Worm (Caenorhabditis elegans): ENCODE results near the gene clec-232.

Gene clec-232

ce11 chrV:15950903-15951302 lies 25.0 kb upstream of the clec-232 start, which contains the start of gene srw-59:
TSS of gene srw-59 (minus strand) at chrV:15951003.
- TF ChIP-seq lin-15B (tag; optimal IDR thresholded peaks at IDR 0.05) (no peak), skn-1 (tag; optimal IDR thresholded peaks at IDR 0.05) (no peak), R02D3.7 (tag; optimal IDR thresholded peaks at IDR 0.05) (no peak), egl-5 (tag; optimal IDR thresholded peaks at IDR 0.05) (no peak), nfya-1 (tag; optimal IDR thresholded peaks at IDR 0.05; ENCODE audit: insufficient read depth) (no peak), pqm-1 (tag; optimal IDR thresholded peaks at IDR 0.05) (no peak), nhr-77 (tag; optimal IDR thresholded peaks at IDR 0.05) (no peak), nhr-237 (tag; optimal IDR thresholded peaks at IDR 0.05) (no peak), nhr-11 (tag; optimal IDR thresholded peaks at IDR 0.05) (no peak), tbx-2 (tag; optimal IDR thresholded peaks at IDR 0.05) (no peak), lsy-12 (tag; optimal IDR thresholded peaks at IDR 0.05) (no peak), zag-1 (tag; optimal IDR thresholded peaks at IDR 0.05) (no peak), ZK546.5 (tag; optimal IDR thresholded peaks at IDR 0.05) (no peak), fos-1 (tag; optimal IDR thresholded peaks at IDR 0.05) (no peak), elt-3 (tag; optimal IDR thresholded peaks at IDR 0.05) (no peak), snpc-4 (tag; optimal IDR thresholded peaks at IDR 0.05) (no peak), mdl-1 (tag; optimal IDR thresholded peaks at IDR 0.05) (no peak), elt-2 (tag; optimal IDR thresholded peaks at IDR 0.05) (no peak)

- TF ChIP-seq elt-2 (tag; optimal IDR thresholded peaks at IDR 0.05) (no peak), lin-39 (tag; optimal IDR thresholded peaks at IDR 0.05) (no peak), eor-1 (tag; optimal IDR thresholded peaks at IDR 0.05) (no peak), nhr-43 (tag; optimal IDR thresholded peaks at IDR 0.05; ENCODE audit: poor library complexity, severe bottlenecking) (no peak), nhr-237 (tag; optimal IDR thresholded peaks at IDR 0.05) (no peak), daf-12 (tag; optimal IDR thresholded peaks at IDR 0.05) (no peak), pqm-1 (tag; optimal IDR thresholded peaks at IDR 0.05) (no peak), pha-4 (tag; optimal IDR thresholded peaks at IDR 0.05) (no peak)
These were observed 23.2 kb upstream of the clec-232 start, which contains the start of gene srw-56 for ce11 chrV:15952762-15953161. TSS of gene srw-56 (minus strand) at chrV:15952862.

- TF ChIP-seq jun-1 (tag; optimal IDR thresholded peaks at IDR 0.05) = no peak
- no peak for TF ChIP-seq fkh-2 (tag; optimal IDR thresholded peaks at IDR 0.05)
- no peak for TF ChIP-seq sea-2 (GFP tag; optimal IDR thresholded peaks at IDR 0.05)
- TF ChIP-seq lin-39 (tag; optimal IDR thresholded peaks at IDR 0.05) = no peak
- TF ChIP-seq R02D3.7 (tag; optimal IDR thresholded peaks at IDR 0.05) = no peak
- TF ChIP-seq daf-12 (tag; optimal IDR thresholded peaks at IDR 0.05) = no peak
- no peak for TF ChIP-seq nhr-76 (tag; optimal IDR thresholded peaks at IDR 0.05)
These were observed 21.0 kb upstream of the clec-232 start, which contains the start of gene srw-57 for ce11 chrV:15954932-15955331. TSS of gene srw-57 (minus strand) at chrV:15955032.

ce11 chrV:15955497-15955896 lies 20.4 kb upstream of the clec-232 start, which contains the start of gene srh-186:
TSS of gene srh-186 (plus strand) at chrV:15955797.
- no peak for TF ChIP-seq lin-15B (tag; optimal IDR thresholded peaks at IDR 0.05)
- TF ChIP-seq nhr-28 (tag; optimal IDR thresholded peaks at IDR 0.05) = no peak
- no peak for TF ChIP-seq ZK546.5 (tag; optimal IDR thresholded peaks at IDR 0.05)
- TF ChIP-seq daf-12 (tag; optimal IDR thresholded peaks at IDR 0.05) = no peak
- no peak for TF ChIP-seq snpc-4 (tag; optimal IDR thresholded peaks at IDR 0.05)
- TF ChIP-seq ceh-9 (tag; optimal IDR thresholded peaks at IDR 0.05) = no peak
- no peak for TF ChIP-seq mdl-1 (tag; optimal IDR thresholded peaks at IDR 0.05)
- TF ChIP-seq eor-1 (tag; optimal IDR thresholded peaks at IDR 0.05) = no peak
- TF ChIP-seq lsy-12 (tag; optimal IDR thresholded peaks at IDR 0.05) = no peak
- no peak for TF ChIP-seq sea-2 (GFP tag; optimal IDR thresholded peaks at IDR 0.05)
- TF ChIP-seq hmg-11 (tag; optimal IDR thresholded peaks at IDR 0.05) = no peak
- no peak for TF ChIP-seq ceh-16 (tag; optimal IDR thresholded peaks at IDR 0.05)
- TF ChIP-seq unc-62 (GFP tag; optimal IDR thresholded peaks at IDR 0.05) = no peak
- TF ChIP-seq ama-1 (optimal IDR thresholded peaks at IDR 0.05) = no peak
- TF ChIP-seq R02D3.7 (tag; optimal IDR thresholded peaks at IDR 0.05) = no peak
- TF ChIP-seq egl-27 (tag; optimal IDR thresholded peaks at IDR 0.05) = no peak
- no peak for TF ChIP-seq lin-39 (tag; optimal IDR thresholded peaks at IDR 0.05)
- TF ChIP-seq ceh-28 (tag; optimal IDR thresholded peaks at IDR 0.05) = no peak
- no peak for TF ChIP-seq fos-1 (tag; optimal IDR thresholded peaks at IDR 0.05)

- TF ChIP-seq nhr-237 (tag; optimal IDR thresholded peaks at IDR 0.05) = no peak
- no peak for TF ChIP-seq nhr-77 (tag; optimal IDR thresholded peaks at IDR 0.05)
- TF ChIP-seq nhr-43 (tag; optimal IDR thresholded peaks at IDR 0.05; ENCODE audit: poor library complexity, severe bottlenecking) = no peak
- TF ChIP-seq mdl-1 (tag; optimal IDR thresholded peaks at IDR 0.05) = no peak
- no peak for TF ChIP-seq ceh-16 (tag; optimal IDR thresholded peaks at IDR 0.05)
- no peak for TF ChIP-seq snpc-4 (tag; optimal IDR thresholded peaks at IDR 0.05)
- no peak for TF ChIP-seq daf-12 (tag; optimal IDR thresholded peaks at IDR 0.05)
- TF ChIP-seq eor-1 (tag; optimal IDR thresholded peaks at IDR 0.05) = no peak
- TF ChIP-seq tbx-2 (tag; optimal IDR thresholded peaks at IDR 0.05) = no peak
- TF ChIP-seq pha-4 (tag; optimal IDR thresholded peaks at IDR 0.05) = no peak
- no peak for TF ChIP-seq nfya-1 (tag; optimal IDR thresholded peaks at IDR 0.05; ENCODE audit: insufficient read depth)
- no peak for TF ChIP-seq lsy-12 (tag; optimal IDR thresholded peaks at IDR 0.05)
- TF ChIP-seq ceh-28 (tag; optimal IDR thresholded peaks at IDR 0.05) = no peak
- no peak for TF ChIP-seq nhr-25 (tag; optimal IDR thresholded peaks at IDR 0.05)
- TF ChIP-seq unc-62 (GFP tag; optimal IDR thresholded peaks at IDR 0.05) = no peak
- TF ChIP-seq aly-2 (tag; optimal IDR thresholded peaks at IDR 0.05) = no peak
- no peak for TF ChIP-seq hmg-11 (tag; optimal IDR thresholded peaks at IDR 0.05)
- no peak for TF ChIP-seq R02D3.7 (tag; optimal IDR thresholded peaks at IDR 0.05)
These were observed 18.8 kb upstream of the clec-232 start, which contains the start of gene F36G9.3 for ce11 chrV:15957098-15957497. TSS of gene F36G9.3 (plus strand) at chrV:15957398.
